Worm (Caenorhabditis elegans) whole organism, young adult: ENCODE measurements around the gene cua-1.
A peak's percentile ranks its signal among the peaks of the same experiment; 100 is the strongest.

Experiments
- C06A6.2 ChIP-seq: fragments of 200-800 bp; sonication (Bioruptor generic); conservative IDR thresholded peaks from 2 replicates; pipeline ENCODE4 v1.3.6; 2022; ENCODE audit warnings: missing genetic modification characterization, missing compliant biosample characterization
- C17E4.6 ChIP-seq: fragments of 200-800 bp; sonication (Bioruptor generic); IDR thresholded peaks from 2 replicates; pipeline ENCODE4 v1.3.6; 2022; ENCODE audit warnings: missing genetic modification reagents, missing genetic modification characterization, missing compliant biosample characterization
- D2030.7 ChIP-seq: fragments of 200-800 bp; sonication (Bioruptor generic); IDR thresholded peaks from 2 replicates; pipeline ENCODE4 v1.3.6; 2022; ENCODE audit warnings: missing genetic modification reagents, missing genetic modification characterization, missing compliant biosample characterization
- F10E7.11 ChIP-seq: sonication (generic microtip); optimal IDR thresholded peaks from 2 replicates; lab custom pipeline; 2017; ENCODE audit warnings: mild to moderate bottlenecking, missing genetic modification characterization, moderate library complexity, missing compliant biosample characterization
- F49E8.2 ChIP-seq: sonication (generic microtip); optimal IDR thresholded peaks from 3 replicates; lab custom pipeline; 2017; ENCODE audit warnings: missing genetic modification characterization, mild to moderate bottlenecking, missing compliant biosample characterization, antibody characterized with exemption, moderate library complexity; ENCODE audit not compliant: insufficient read depth
- aptf-3 ChIP-seq: fragments of 200-800 bp; sonication (Bioruptor generic); IDR thresholded peaks from 2 replicates; pipeline ENCODE4 v1.3.6; 2022; ENCODE audit warnings: missing genetic modification characterization, missing compliant biosample characterization
- atf-7 ChIP-seq: sonication (generic microtip); optimal IDR thresholded peaks from 2 replicates; lab custom pipeline; 2017; ENCODE audit warnings: mild to moderate bottlenecking, missing genetic modification characterization, missing compliant biosample characterization
- bed-1 ChIP-seq: fragments of 200-800 bp; sonication (Bioruptor generic); IDR thresholded peaks from 2 replicates; pipeline ENCODE4 v1.3.6; 2022; ENCODE audit warnings: missing genetic modification reagents, missing genetic modification characterization, missing compliant biosample characterization
- ceh-40 ChIP-seq: fragments of 200-800 bp; sonication (Bioruptor generic); IDR thresholded peaks from 2 replicates; pipeline ENCODE4 v1.3.6; 2022; ENCODE audit warnings: missing genetic modification characterization, missing compliant biosample characterization
- dox-1 ChIP-seq: fragments of 200-800 bp; sonication (Bioruptor generic); IDR thresholded peaks from 2 replicates; pipeline ENCODE4 v1.3.6; 2022; ENCODE audit warnings: missing genetic modification reagents, missing genetic modification characterization, missing compliant biosample characterization
- ets-4 ChIP-seq: fragments of 200-800 bp; sonication (Bioruptor generic); optimal IDR thresholded peaks from 2 replicates; lab custom pipeline; 2018; ENCODE audit warnings: mild to moderate bottlenecking, missing genetic modification characterization, missing compliant biosample characterization
- hsf-1 ChIP-seq: fragments of 200-800 bp; sonication (Bioruptor generic); IDR thresholded peaks from 2 replicates; pipeline ENCODE4 v1.3.6; 2022; ENCODE audit warnings: missing genetic modification reagents, missing genetic modification characterization, missing compliant biosample characterization
- lin-35 ChIP-seq, 3 experiments: fragments of 150-350 bp in 2 of 3; sonication (generic microtip) in 1 of 3; optimal IDR thresholded peaks; 2 replicates each; lab custom pipeline; 2014 to 2018; ENCODE audit warnings: missing biosample characterization in 3 of 3, missing genetic modification characterization in 3 of 3, missing genetic modification reagents in 3 of 3
- lin-54 ChIP-seq: fragments of 200-800 bp; sonication (Bioruptor generic); optimal IDR thresholded peaks from 2 replicates; lab custom pipeline; 2018; ENCODE audit warnings: mild to moderate bottlenecking, missing genetic modification characterization, missing compliant biosample characterization
- madf-3 ChIP-seq: fragments of 200-800 bp; sonication (Bioruptor generic); IDR thresholded peaks from 2 replicates; pipeline ENCODE4 v1.3.6; 2022; ENCODE audit warnings: missing genetic modification reagents, missing genetic modification characterization, missing compliant biosample characterization
- madf-6 ChIP-seq: fragments of 200-800 bp; sonication (Bioruptor generic); IDR thresholded peaks from 2 replicates; pipeline ENCODE4 v1.3.6; 2022; ENCODE audit warnings: missing genetic modification reagents, missing genetic modification characterization, missing compliant biosample characterization
- mes-4 ChIP-seq: sonication (generic microtip); optimal IDR thresholded peaks from 2 replicates; lab custom pipeline; 2016; ENCODE audit warnings: missing genotype, missing genetic modification characterization, missing compliant biosample characterization
- nhr-80 ChIP-seq: sonication (generic microtip); optimal IDR thresholded peaks from 2 replicates; lab custom pipeline; 2016; ENCODE audit warnings: missing genetic modification characterization, missing compliant biosample characterization
- pbrm-1 ChIP-seq: fragments of 200-800 bp; sonication (Bioruptor generic); IDR thresholded peaks from 2 replicates; pipeline ENCODE4 v1.3.6; 2022; ENCODE audit warnings: missing genetic modification reagents, missing genetic modification characterization, missing compliant biosample characterization
- pha-4 ChIP-seq: fragments of 150-350 bp; sonication (generic microtip); optimal IDR thresholded peaks from 2 replicates; lab custom pipeline; 2014; ENCODE audit warnings: missing biosample characterization, missing genetic modification reagents, missing genetic modification characterization
- rcor-1 ChIP-seq: fragments of 200-800 bp; sonication (Bioruptor generic); IDR thresholded peaks from 2 replicates; pipeline ENCODE4 v1.3.6; 2022; ENCODE audit warnings: missing genetic modification reagents, missing genetic modification characterization, missing compliant biosample characterization
- repo-1 ChIP-seq: sonication (generic microtip); optimal IDR thresholded peaks from 2 replicates; lab custom pipeline; 2017; ENCODE audit warnings: mild to moderate bottlenecking, missing genetic modification characterization, missing compliant biosample characterization
- snpc-1.3 ChIP-seq: sonication (generic microtip); optimal IDR thresholded peaks from 2 replicates; lab custom pipeline; 2017; ENCODE audit warnings: missing genetic modification characterization, mild to moderate bottlenecking, missing compliant biosample characterization, antibody characterized with exemption, moderate library complexity, missing genotype, missing genetic modification reagents; ENCODE audit not compliant: insufficient read depth
- unc-130 ChIP-seq: sonication (generic microtip); optimal IDR thresholded peaks from 2 replicates; lab custom pipeline; 2016; ENCODE audit warnings: missing genetic modification reagents, missing genetic modification characterization, missing compliant biosample characterization
- zfh-2 ChIP-seq: fragments of 200-800 bp; sonication (Bioruptor generic); conservative IDR thresholded peaks from 2 replicates; pipeline ENCODE4 v1.3.6; 2022; ENCODE audit warnings: missing genetic modification reagents, missing genetic modification characterization, missing compliant biosample characterization

The cua-1 gene

ce11 chrIII:13447439-13447838 lies 7.7 kb downstream of the cua-1 start (continued):
- TF ChIP-seq madf-6 (peak; percentile 65), pbrm-1 (peak; percentile 90), ceh-40 (GFP tag; lab: Robert Waterston, UW) (peak; percentile 93), dox-1 (peak; percentile 99)

DNA sequence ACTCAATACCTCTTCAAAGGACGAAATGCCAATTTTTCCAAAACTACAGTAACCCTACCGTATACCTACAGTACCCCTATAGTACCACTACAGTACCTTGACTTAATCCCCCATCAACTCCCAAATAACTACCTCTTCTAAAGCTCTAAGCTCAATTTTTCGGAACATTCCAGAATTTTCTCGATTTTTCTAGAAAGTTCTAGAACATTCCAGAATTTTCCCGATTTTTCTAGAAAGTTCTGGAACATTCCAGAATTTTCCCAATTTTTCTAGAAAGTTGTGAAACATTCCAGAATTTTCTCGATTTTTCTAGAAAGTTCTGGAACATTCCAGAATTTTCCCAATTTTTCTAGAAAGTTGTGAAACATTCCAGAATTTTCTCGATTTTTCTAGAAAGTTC lies 8.2 kb downstream of the cua-1 start:
- TF ChIP-seq hsf-1 (GFP tag; lab: Robert Waterston, UW): peak; percentile 91

- 0 out of 2 replicates have a peak, but pooled peaks have one; percentile 11 for TF ChIP-seq hsf-1 (GFP tag; lab: Robert Waterston, UW)
- TF ChIP-seq lin-54 (GFP tag; lab: Kevin White, UChicago): peak; percentile 39
- no peak for TF ChIP-seq mes-4 (tag; lab: Kevin White, UChicago)
- no peak for TF ChIP-seq ceh-40 (GFP tag; lab: Robert Waterston, UW)
- TF ChIP-seq lin-35 (GFP tag; optimal IDR thresholded peaks at IDR 0.05; lab: Kevin White, UChicago): peak in 1 of 3 experiments; percentile 64
Measured at ce11 chrIII:13439415-13439814, 15.7 kb downstream of the cua-1 start, which contains the start of gene ciao-2B. Gene ciao-2B, minus strand, starts transcription at chrIII:13439544.

DNA sequence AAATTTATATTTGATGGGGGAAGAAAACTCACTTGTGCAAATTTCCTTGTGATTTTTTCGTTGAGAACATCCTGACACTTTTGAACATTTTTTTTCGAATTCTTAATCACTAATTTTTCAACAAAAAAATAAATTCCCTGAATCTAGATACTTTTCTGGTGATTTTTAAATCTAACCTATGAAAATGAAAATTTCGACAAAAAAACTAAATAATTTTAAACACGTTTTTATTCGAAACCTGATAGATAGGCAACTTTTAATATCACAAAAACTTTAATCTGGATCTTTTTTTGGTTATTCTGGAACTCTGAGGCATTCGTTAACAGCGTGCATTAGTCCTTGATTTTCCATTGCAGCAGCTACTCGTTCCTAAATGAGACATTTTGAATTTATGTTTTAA lies 18.3 kb downstream of the cua-1 start, which contains the start of gene F45G2.9:
TSS of gene F45G2.9 (minus strand) at position 101 of the 400 bp plus-strand sequence.
- TF ChIP-seq F49E8.2 (tag; lab: Kevin White, UChicago) (no peak), madf-3 (GFP tag; lab: Robert Waterston, UW) (no peak), nhr-80 (tag; lab: Kevin White, UChicago) (no peak)
- TF ChIP-seq, all 124 proteins: peak for 0

- TF ChIP-seq rcor-1 (GFP tag; lab: Robert Waterston, UW): no peak
- TF ChIP-seq aptf-3 (GFP tag; lab: Robert Waterston, UW): no peak
- TF ChIP-seq madf-3 (GFP tag; lab: Robert Waterston, UW): no peak
- TF ChIP-seq, all 124 proteins: peak for 0
Measured at ce11 chrIII:13435570-13435969, 19.5 kb downstream of the cua-1 start, which contains the start of gene F45G2.8. Gene F45G2.8, minus strand, starts transcription at chrIII:13435670.

DNA sequence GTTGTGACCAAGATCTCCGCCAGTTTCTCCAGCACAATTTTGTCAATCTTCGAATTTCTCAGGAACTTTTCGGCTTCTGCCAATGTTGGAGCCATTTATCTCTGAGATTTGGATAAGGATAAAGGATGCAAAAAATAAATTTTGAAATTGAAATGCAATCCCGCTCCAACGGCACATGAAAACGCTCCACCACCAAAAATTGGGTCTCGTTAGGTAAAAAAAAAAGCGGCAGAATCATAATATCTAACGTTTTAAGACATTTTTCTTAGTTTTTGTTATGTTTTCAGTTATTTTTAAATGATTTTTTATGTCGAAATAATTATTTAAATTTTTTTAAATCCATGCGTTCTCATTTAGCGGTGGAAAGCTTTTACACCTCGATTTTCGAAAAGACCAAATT lies 20.7 kb downstream of the cua-1 start, which contains the start of gene F45G2.7:
TSS of gene F45G2.7 (minus strand) at position 101 of the 400 bp plus-strand sequence.
- no peak for TF ChIP-seq F49E8.2 (tag; lab: Kevin White, UChicago)

- TF ChIP-seq C06A6.2 (GFP tag; lab: Robert Waterston, UW) (no peak), pha-4 (tag; lab: Kevin White, UChicago) (no peak), unc-130 (GFP tag; lab: Kevin White, UChicago) (no peak), atf-7 (tag; lab: Kevin White, UChicago) (no peak), repo-1 (tag; lab: Kevin White, UChicago) (no peak), zfh-2 (no peak), lin-54 (GFP tag; lab: Kevin White, UChicago) (no peak), F10E7.11 (no peak)
- TF ChIP-seq, all 124 proteins: peak for 0
Measured at ce11 chrIII:13430162-13430561, 24.9 kb downstream of the cua-1 start, which contains the start of gene trf-1. Gene trf-1, plus strand, starts transcription at chrIII:13430462.

- TF ChIP-seq pbrm-1 (no peak), bed-1 (GFP tag; lab: Robert Waterston, UW) (no peak), D2030.7 (GFP tag; lab: Robert Waterston, UW) (no peak), C17E4.6 (GFP tag; lab: Robert Waterston, UW) (no peak), snpc-1.3 (tag; lab: Kevin White, UChicago) (no peak), repo-1 (tag; lab: Kevin White, UChicago) (no peak), ets-4 (GFP tag; lab: Kevin White, UChicago) (no peak), dox-1 (no peak)
Measured at ce11 chrIII:13429668-13430067, 25.4 kb downstream of the cua-1 start, which contains the start of gene bli-5. Gene bli-5, minus strand, starts transcription at chrIII:13429768.
